Worm (Caenorhabditis elegans) whole organism, L3 larva: ENCODE results near the gene R13H4.5.

ENCODE experiments used
- R02D3.7 ChIP-seq: fragments of 150-350 bp; optimal IDR thresholded peaks from 2 replicates; lab custom pipeline; 2014; ENCODE audit warnings: missing biosample characterization, missing genetic modification characterization
- ama-1 ChIP-seq: fragments of 150-350 bp; optimal IDR thresholded peaks from 2 replicates; lab custom pipeline; 2018
- ceh-16 ChIP-seq: sonication (generic microtip); optimal IDR thresholded peaks from 2 replicates; lab custom pipeline; 2017; ENCODE audit warnings: missing biosample characterization, missing genetic modification characterization
- ceh-9 ChIP-seq: sonication (generic microtip); optimal IDR thresholded peaks from 2 replicates; lab custom pipeline; 2018; ENCODE audit warnings: missing biosample characterization, missing genetic modification characterization
- daf-12 ChIP-seq: fragments of 150-350 bp; optimal IDR thresholded peaks from 2 replicates; lab custom pipeline; 2014; ENCODE audit warnings: missing biosample characterization, missing genetic modification reagents, missing genetic modification characterization
- egl-27 ChIP-seq: sonication (generic microtip); optimal IDR thresholded peaks from 4 replicates; lab custom pipeline; 2017; ENCODE audit warnings: missing biosample characterization, missing genetic modification reagents, missing genetic modification characterization
- egl-5 ChIP-seq: fragments of 150-350 bp; optimal IDR thresholded peaks from 2 replicates; lab custom pipeline; 2017; ENCODE audit warnings: missing biosample characterization, missing genetic modification reagents, missing genetic modification characterization, inconsistent platforms
- elt-1 ChIP-seq: fragments of 150-350 bp; optimal IDR thresholded peaks from 2 replicates; lab custom pipeline; 2014; ENCODE audit warnings: missing biosample characterization, missing genetic modification characterization
- elt-2 ChIP-seq: sonication (generic microtip); optimal IDR thresholded peaks from 2 replicates; lab custom pipeline; 2016; ENCODE audit warnings: missing genetic modification reagents, mild to moderate bottlenecking, missing genetic modification characterization, missing compliant biosample characterization
- elt-3 ChIP-seq, 3 experiments: fragments of 150-350 bp in 1 of 3; sonication (generic microtip) in 2 of 3; optimal IDR thresholded peaks; 2 replicates in 2 of 3; 4 replicates in 1 of 3; lab custom pipeline; 2014 to 2017; ENCODE audit warnings: missing biosample characterization in 3 of 3, missing genetic modification characterization in 3 of 3
- eor-1 ChIP-seq, 2 experiments: fragments of 150-350 bp; optimal IDR thresholded peaks; 2 replicates each; lab custom pipeline; 2014 to 2018; ENCODE audit warnings: missing biosample characterization in 2 of 2, missing genetic modification characterization in 2 of 2
- fos-1 ChIP-seq: fragments of 150-350 bp; optimal IDR thresholded peaks from 2 replicates; lab custom pipeline; 2014; ENCODE audit warnings: missing biosample characterization, missing genetic modification characterization
- jun-1 ChIP-seq: fragments of 150-350 bp; optimal IDR thresholded peaks from 2 replicates; lab custom pipeline; 2014; ENCODE audit warnings: missing biosample characterization, missing genetic modification reagents, missing genetic modification characterization
- lsy-12 ChIP-seq: sonication (generic microtip); optimal IDR thresholded peaks from 2 replicates; lab custom pipeline; 2016; ENCODE audit warnings: mild to moderate bottlenecking, missing genetic modification characterization, missing compliant biosample characterization
- mdl-1 ChIP-seq: fragments of 150-350 bp; optimal IDR thresholded peaks from 2 replicates; lab custom pipeline; 2014; ENCODE audit warnings: missing biosample characterization, missing genetic modification characterization
- mml-1 ChIP-seq: fragments of 150-350 bp; sonication (generic microtip); optimal IDR thresholded peaks from 3 replicates; lab custom pipeline; 2014; ENCODE audit warnings: missing biosample characterization, missing genetic modification characterization
- nfya-1 ChIP-seq: sonication (generic microtip); optimal IDR thresholded peaks from 2 replicates; lab custom pipeline; 2017; ENCODE audit warnings: missing genetic modification characterization, mild to moderate bottlenecking, missing compliant biosample characterization, antibody characterized with exemption, moderate library complexity; ENCODE audit not compliant: insufficient read depth
- nhr-12 ChIP-seq: fragments of 150-350 bp; optimal IDR thresholded peaks from 2 replicates; lab custom pipeline; 2014; ENCODE audit warnings: missing biosample characterization, missing genetic modification characterization
- nhr-23 ChIP-seq: fragments of 150-350 bp; optimal IDR thresholded peaks from 2 replicates; lab custom pipeline; 2014; ENCODE audit warnings: missing biosample characterization, missing genetic modification reagents, missing genetic modification characterization
- nhr-25 ChIP-seq: sonication (generic microtip); optimal IDR thresholded peaks from 2 replicates; lab custom pipeline; 2017; ENCODE audit warnings: missing biosample characterization, missing genetic modification characterization
- nhr-28 ChIP-seq: fragments of 150-350 bp; optimal IDR thresholded peaks from 2 replicates; lab custom pipeline; 2014; ENCODE audit warnings: missing biosample characterization, missing genetic modification characterization
- nhr-43 ChIP-seq: sonication (generic microtip); optimal IDR thresholded peaks from 2 replicates; lab custom pipeline; 2016; ENCODE audit warnings: mild to moderate bottlenecking, missing genetic modification characterization, missing compliant biosample characterization; ENCODE audit not compliant: poor library complexity, severe bottlenecking
- nhr-67 ChIP-seq: fragments of 150-350 bp; optimal IDR thresholded peaks from 2 replicates; lab custom pipeline; 2014; ENCODE audit warnings: missing biosample characterization, missing genetic modification characterization
- nhr-76 ChIP-seq: fragments of 150-350 bp; sonication (generic microtip); optimal IDR thresholded peaks from 5 replicates; lab custom pipeline; 2014; ENCODE audit warnings: missing biosample characterization, missing genetic modification characterization
- nhr-77 ChIP-seq: fragments of 150-350 bp; optimal IDR thresholded peaks from 2 replicates; lab custom pipeline; 2014; ENCODE audit warnings: missing biosample characterization, missing genetic modification characterization
- pha-4 ChIP-seq: fragments of 150-350 bp; optimal IDR thresholded peaks from 2 replicates; lab custom pipeline; 2014; ENCODE audit warnings: missing biosample characterization, missing genetic modification reagents, missing genetic modification characterization
- sea-2 ChIP-seq: fragments of 150-350 bp; sonication (generic microtip); optimal IDR thresholded peaks from 4 replicates; lab custom pipeline; 2014; ENCODE audit warnings: missing biosample characterization, missing genetic modification reagents, missing genetic modification characterization
- skn-1 ChIP-seq: fragments of 150-350 bp; optimal IDR thresholded peaks from 2 replicates; lab custom pipeline; 2014; ENCODE audit warnings: missing biosample characterization, missing genetic modification characterization
- tbx-2 ChIP-seq: sonication (generic microtip); optimal IDR thresholded peaks from 2 replicates; lab custom pipeline; 2016; ENCODE audit warnings: mild to moderate bottlenecking, missing genetic modification characterization, missing compliant biosample characterization
- unc-39 ChIP-seq: sonication (generic microtip); optimal IDR thresholded peaks from 4 replicates; lab custom pipeline; 2017; ENCODE audit warnings: missing biosample characterization, missing genetic modification characterization
- zag-1 ChIP-seq: fragments of 150-350 bp; optimal IDR thresholded peaks from 2 replicates; lab custom pipeline; 2014; ENCODE audit warnings: missing biosample characterization, missing genetic modification characterization
- ztf-11 ChIP-seq: fragments of 150-350 bp; optimal IDR thresholded peaks from 2 replicates; lab custom pipeline; 2014; ENCODE audit warnings: missing biosample characterization, missing genetic modification characterization

The R13H4.5 gene

DNA sequence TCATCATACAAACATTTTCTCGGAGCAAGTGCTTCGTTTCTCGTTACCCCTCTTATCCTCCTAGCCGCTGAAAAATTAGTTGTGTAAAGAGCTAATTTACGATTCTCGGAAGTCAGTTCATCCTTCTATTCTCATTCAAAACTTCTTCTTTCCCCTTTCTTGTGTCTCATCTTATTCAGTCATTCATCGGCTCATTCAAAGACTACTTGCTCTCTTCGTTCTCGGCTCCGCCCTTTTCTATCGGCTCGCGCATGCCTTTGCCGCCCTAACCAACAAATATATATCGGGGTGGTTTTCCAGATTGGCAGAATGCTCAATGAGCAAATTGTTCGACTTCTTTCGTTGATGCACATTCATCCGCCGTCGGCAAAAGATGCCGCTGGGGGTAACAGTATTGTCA is at the start of gene R13H4.5:
TSS of gene R13H4.5 (plus strand) at position 301 of the 400 bp plus-strand sequence.
- TF ChIP-seq nfya-1 (tag; lab: Kevin White, UChicago) (no peak), sea-2 (no peak), elt-1 (no peak)

DNA sequence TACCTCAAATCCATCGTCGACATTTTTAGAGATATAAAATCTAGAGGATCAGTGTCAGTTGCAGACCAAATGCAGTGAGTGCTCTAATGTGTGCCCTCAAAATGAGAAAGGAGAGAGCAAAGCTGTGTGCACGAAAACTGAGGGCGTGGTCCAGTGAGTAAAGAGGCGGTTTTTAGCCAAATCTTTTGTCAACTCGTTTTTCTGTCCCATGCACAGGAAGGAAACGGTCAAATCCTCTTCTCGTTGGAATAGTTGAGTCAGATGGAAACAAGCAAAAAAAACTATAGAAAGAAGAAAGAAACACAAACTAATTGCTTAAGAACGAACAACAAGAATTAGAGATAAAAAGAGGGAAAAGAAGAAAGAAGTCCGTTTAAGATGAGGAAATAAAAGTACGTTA is 48.6 kb upstream of the R13H4.5 start, which contains the start of gene D2023.3:
TSS of gene D2023.3 (minus strand) at position 101 of the 400 bp plus-strand sequence.
- TF ChIP-seq nhr-12 (tag; lab: Kevin White, UChicago) (no peak), nfya-1 (tag; lab: Kevin White, UChicago) (no peak), zag-1 (tag; lab: Kevin White, UChicago) (no peak), nhr-77 (no peak), egl-27 (tag; lab: Kevin White, UChicago) (no peak), skn-1 (tag; lab: Kevin White, UChicago) (no peak), nhr-76 (no peak), unc-39 (no peak), sea-2 (no peak), nhr-28 (tag; lab: Kevin White, UChicago) (no peak), elt-3 (tag; optimal IDR thresholded peaks at IDR 0.05; lab: Kevin White, UChicago) (no peak), R02D3.7 (no peak)

DNA sequence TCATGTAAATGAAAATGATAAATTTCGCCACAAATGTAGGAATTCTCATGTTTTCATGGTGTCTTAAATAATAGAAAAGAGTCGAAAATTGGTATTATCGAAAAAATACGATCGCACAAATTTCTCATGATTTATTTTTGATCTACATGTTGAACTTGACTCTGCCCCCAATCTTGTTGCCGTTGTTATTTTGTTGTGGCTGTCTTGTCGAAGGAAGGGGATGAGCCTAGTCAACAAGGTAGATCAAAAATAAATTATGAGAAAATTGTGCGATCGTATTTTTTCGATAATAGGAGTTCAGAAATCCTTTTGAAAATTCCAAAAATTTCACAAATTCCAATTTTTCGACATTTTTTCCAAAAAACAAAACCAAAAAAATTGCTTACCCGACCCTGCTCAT is 44.9 kb upstream of the R13H4.5 start:
- TF ChIP-seq nhr-76 (no peak), fos-1 (no peak), pha-4 (tag; lab: Kevin White, UChicago) (no peak), ceh-9 (no peak), egl-5 (tag; lab: Kevin White, UChicago) (no peak), nhr-77 (no peak), R02D3.7 (no peak), nhr-23 (tag; lab: Kevin White, UChicago) (no peak), tbx-2 (tag; lab: Kevin White, UChicago) (no peak), mdl-1 (tag; lab: Kevin White, UChicago) (no peak), eor-1 (tag; optimal IDR thresholded peaks at IDR 0.05; lab: Kevin White, UChicago) (no peak), nhr-67 (tag; lab: Kevin White, UChicago) (no peak), zag-1 (tag; lab: Kevin White, UChicago) (no peak), ceh-16 (tag; lab: Kevin White, UChicago) (no peak), elt-2 (tag; lab: Kevin White, UChicago) (no peak), sea-2 (no peak), jun-1 (tag; lab: Kevin White, UChicago) (no peak), ama-1 (lab: Kevin White, UChicago) (no peak), nhr-25 (tag; lab: Kevin White, UChicago) (no peak)
- TF ChIP-seq, all 47 proteins: peak for 0

DNA sequence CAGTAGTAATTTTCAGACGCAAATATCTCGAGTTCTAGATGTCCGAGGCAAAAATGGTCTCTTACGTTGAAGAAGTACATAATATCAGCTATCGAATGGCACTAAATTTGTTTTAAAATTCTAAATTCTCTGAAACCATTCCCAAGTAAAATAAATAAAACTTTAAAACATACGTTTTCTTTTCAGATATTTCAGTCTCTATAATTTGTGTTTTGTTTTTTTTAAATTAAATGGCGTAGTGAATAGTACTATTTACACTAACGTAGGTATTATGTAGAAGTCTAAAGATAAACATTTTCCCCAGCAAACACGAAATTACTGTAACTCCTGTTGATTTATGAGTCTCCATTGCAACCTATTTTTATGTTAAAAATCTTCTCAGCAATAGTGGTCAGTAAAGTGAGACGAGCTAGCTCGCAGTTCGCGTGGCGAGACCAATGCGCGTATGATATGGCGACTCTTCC is 43.2 kb upstream of the R13H4.5 start:
- TF ChIP-seq nhr-28 (tag; lab: Kevin White, UChicago) (no peak), nhr-12 (tag; lab: Kevin White, UChicago) (no peak), pha-4 (tag; lab: Kevin White, UChicago) (no peak), mml-1 (no peak), ztf-11 (tag; lab: Kevin White, UChicago) (no peak)
- TF ChIP-seq, all 47 proteins: peak for 0

DNA sequence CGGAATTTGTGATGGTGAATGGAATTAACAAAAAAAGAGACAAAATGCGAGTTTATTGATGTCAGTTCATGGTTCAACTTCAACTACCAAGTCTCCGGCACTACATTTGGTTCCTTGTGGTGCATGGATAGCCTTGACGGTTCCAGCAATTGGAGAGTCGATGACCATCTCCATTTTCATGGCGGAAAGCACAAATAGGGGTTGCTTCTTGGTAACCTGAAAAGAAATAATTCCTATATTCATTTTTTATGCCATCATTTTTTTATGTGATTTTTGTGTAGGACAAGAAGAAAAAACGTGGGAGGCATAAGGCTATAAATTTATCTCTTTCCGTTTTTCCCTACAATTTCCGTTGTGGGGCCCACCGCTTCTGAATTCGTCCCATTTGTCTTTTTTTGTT is 42.4 kb upstream of the R13H4.5 start:
- no peak for TF ChIP-seq zag-1 (tag; lab: Kevin White, UChicago)
- TF ChIP-seq egl-5 (tag; lab: Kevin White, UChicago), result no peak
- TF ChIP-seq egl-27 (tag; lab: Kevin White, UChicago), result no peak
- TF ChIP-seq lsy-12, result no peak
- no peak for TF ChIP-seq daf-12 (tag; lab: Kevin White, UChicago)
- TF ChIP-seq elt-1, result no peak
- no peak for TF ChIP-seq nhr-43

DNA sequence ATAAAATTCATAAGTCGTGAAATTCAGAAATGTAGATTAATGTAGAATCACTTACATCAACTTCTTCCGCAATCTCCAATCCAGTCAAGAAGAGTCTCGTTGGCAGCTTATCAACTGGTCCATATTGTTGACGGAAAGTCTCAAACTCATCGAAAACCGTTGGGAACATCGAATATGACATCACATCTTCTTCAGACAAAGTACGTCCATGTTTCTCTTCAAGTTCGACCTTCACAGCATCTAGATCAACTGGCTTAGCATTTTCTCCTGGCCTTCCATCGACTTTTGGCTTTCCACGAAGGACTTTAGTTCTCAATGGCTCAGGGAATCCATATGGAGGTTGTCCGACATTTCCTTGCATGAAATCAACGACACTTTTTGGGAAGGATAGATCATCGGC is 41.7 kb upstream of the R13H4.5 start:
- TF ChIP-seq ceh-16 (tag; lab: Kevin White, UChicago) (no peak), ama-1 (lab: Kevin White, UChicago) (peak; percentile 55)
